Worm (Caenorhabditis elegans) whole organism, L1 larva: ENCODE measurements around the gene ctbp-1.

Experiments
- C16A3.4 ChIP-seq: fragments of 150-350 bp; optimal IDR thresholded peaks from 2 replicates; lab custom pipeline; 2014; ENCODE audit warnings: missing biosample characterization, missing genetic modification characterization
- C34B4.2 ChIP-seq: sonication (generic microtip); optimal IDR thresholded peaks from 2 replicates; lab custom pipeline; 2017; ENCODE audit warnings: mild to moderate bottlenecking, missing genetic modification characterization, missing compliant biosample characterization
- F16B12.6 ChIP-seq: fragments of 150-350 bp; optimal IDR thresholded peaks from 2 replicates; lab custom pipeline; 2014; ENCODE audit warnings: missing biosample characterization, missing genetic modification characterization
- aha-1 ChIP-seq: fragments of 150-350 bp; optimal IDR thresholded peaks from 2 replicates; lab custom pipeline; 2014; ENCODE audit warnings: missing biosample characterization, missing genetic modification characterization
- alr-1 ChIP-seq: fragments of 200-800 bp; sonication (Bioruptor generic); optimal IDR thresholded peaks from 2 replicates; lab custom pipeline; 2018; ENCODE audit warnings: borderline replicate concordance, mild to moderate bottlenecking, missing genetic modification characterization, missing compliant biosample characterization
- aly-2 ChIP-seq: fragments of 150-350 bp; optimal IDR thresholded peaks from 2 replicates; lab custom pipeline; 2014; ENCODE audit warnings: missing biosample characterization, missing genetic modification characterization
- ceh-63 ChIP-seq: fragments of 200-800 bp; sonication (Bioruptor generic); optimal IDR thresholded peaks from 2 replicates; lab custom pipeline; 2018; ENCODE audit warnings: mild to moderate bottlenecking, missing genetic modification characterization, missing compliant biosample characterization
- ceh-8 ChIP-seq: fragments of 200-800 bp; sonication (Bioruptor generic); optimal IDR thresholded peaks from 2 replicates; lab custom pipeline; 2018; ENCODE audit warnings: mild to moderate bottlenecking, missing genetic modification characterization, moderate library complexity, missing compliant biosample characterization
- ceh-90 ChIP-seq: sonication (generic microtip); optimal IDR thresholded peaks from 2 replicates; lab custom pipeline; 2016; ENCODE audit warnings: missing genetic modification characterization, missing compliant biosample characterization
- ces-1 ChIP-seq: fragments of 150-350 bp; optimal IDR thresholded peaks from 2 replicates; lab custom pipeline; 2014; ENCODE audit warnings: missing biosample characterization, missing genetic modification reagents, missing genetic modification characterization
- dpl-1 ChIP-seq, 3 experiments: fragments of 150-350 bp in 2 of 3; sonication (generic microtip) in 1 of 3; optimal IDR thresholded peaks; 2 replicates each; lab custom pipeline; 2014 to 2017; ENCODE audit warnings: missing biosample characterization in 3 of 3, missing genetic modification characterization in 3 of 3, missing genetic modification reagents in 3 of 3
- efl-3 ChIP-seq: fragments of 200-800 bp; sonication (Bioruptor generic); optimal IDR thresholded peaks from 2 replicates; lab custom pipeline; 2018; ENCODE audit warnings: mild to moderate bottlenecking, missing genetic modification characterization, missing compliant biosample characterization
- egl-27 ChIP-seq, 2 experiments: fragments of 150-350 bp in 1 of 2; sonication (generic microtip); optimal IDR thresholded peaks; 3 replicates each; lab custom pipeline; 2017 to 2018; ENCODE audit warnings: missing biosample characterization in 2 of 2, missing genetic modification characterization in 2 of 2, missing genetic modification reagents in 2 of 2
- elt-2 ChIP-seq: sonication (generic microtip); optimal IDR thresholded peaks from 2 replicates; lab custom pipeline; 2016; ENCODE audit warnings: missing genetic modification characterization, mild to moderate bottlenecking, inconsistent platforms, missing compliant biosample characterization, missing genetic modification reagents
- elt-3 ChIP-seq, 6 experiments: fragments of 150-350 bp in 1 of 6; sonication (generic microtip); optimal IDR thresholded peaks; 2 replicates each; lab custom pipeline; 2017 to 2018; ENCODE audit warnings: missing biosample characterization in 6 of 6, missing genetic modification characterization in 6 of 6, inconsistent platforms in 1 of 6
- fkh-10 ChIP-seq: sonication (generic microtip); optimal IDR thresholded peaks from 2 replicates; lab custom pipeline; 2017; ENCODE audit warnings: missing biosample characterization, missing genetic modification reagents, missing genetic modification characterization
- fkh-4 ChIP-seq: sonication (generic microtip); optimal IDR thresholded peaks from 2 replicates; lab custom pipeline; 2016; ENCODE audit warnings: missing compliant biosample characterization, missing genetic modification characterization, borderline replicate concordance
- fkh-8 ChIP-seq: sonication (generic microtip); optimal IDR thresholded peaks from 2 replicates; lab custom pipeline; 2016; ENCODE audit warnings: mild to moderate bottlenecking, missing genetic modification characterization, missing compliant biosample characterization
- fos-1 ChIP-seq: fragments of 150-350 bp; optimal IDR thresholded peaks from 2 replicates; lab custom pipeline; 2014; ENCODE audit warnings: missing biosample characterization, missing genetic modification characterization
- grh-1 ChIP-seq: fragments of 200-800 bp; sonication (Bioruptor generic); IDR thresholded peaks from 2 replicates; pipeline ENCODE4 v1.3.6; 2022; ENCODE audit warnings: missing genetic modification reagents, missing genetic modification characterization, missing compliant biosample characterization
- hlh-4 ChIP-seq: sonication (generic microtip); optimal IDR thresholded peaks from 2 replicates; lab custom pipeline; 2016; ENCODE audit warnings: mild to moderate bottlenecking, missing genetic modification characterization, missing compliant biosample characterization
- hpl-2 ChIP-seq: fragments of 150-350 bp; optimal IDR thresholded peaks from 2 replicates; lab custom pipeline; 2014; ENCODE audit warnings: missing biosample characterization, missing genetic modification reagents, missing genetic modification characterization
- irx-1 ChIP-seq: sonication (generic microtip); optimal IDR thresholded peaks from 2 replicates; lab custom pipeline; 2016; ENCODE audit warnings: missing genetic modification characterization, missing compliant biosample characterization
- lin-13 ChIP-seq: fragments of 150-350 bp; optimal IDR thresholded peaks from 2 replicates; lab custom pipeline; 2014; ENCODE audit warnings: missing biosample characterization, missing genetic modification reagents, missing genetic modification characterization
- lin-14 ChIP-seq: fragments of 200-800 bp; sonication (Bioruptor generic); optimal IDR thresholded peaks from 2 replicates; lab custom pipeline; 2018; ENCODE audit warnings: mild to moderate bottlenecking, missing genetic modification characterization, moderate library complexity, missing compliant biosample characterization
- lin-15B ChIP-seq: fragments of 150-350 bp; sonication (generic microtip); optimal IDR thresholded peaks from 3 replicates; lab custom pipeline; 2014; ENCODE audit warnings: missing biosample characterization, missing genetic modification characterization
- mab-9 ChIP-seq: fragments of 200-800 bp; sonication (Bioruptor generic); IDR thresholded peaks from 2 replicates; pipeline ENCODE4 v1.3.6; 2022; ENCODE audit warnings: missing genetic modification reagents, missing genetic modification characterization, missing compliant biosample characterization
- nhr-20 ChIP-seq: sonication (generic microtip); optimal IDR thresholded peaks from 2 replicates; lab custom pipeline; 2016; ENCODE audit warnings: mild to moderate bottlenecking, missing genetic modification characterization, missing compliant biosample characterization
- nhr-47 ChIP-seq: sonication (generic microtip); optimal IDR thresholded peaks from 2 replicates; lab custom pipeline; 2016; ENCODE audit warnings: mild to moderate bottlenecking, missing genetic modification characterization, moderate library complexity, missing compliant biosample characterization
- nhr-71 ChIP-seq: sonication (generic microtip); optimal IDR thresholded peaks from 2 replicates; lab custom pipeline; 2016; ENCODE audit warnings: mild to moderate bottlenecking, missing genetic modification characterization, moderate library complexity, missing compliant biosample characterization
- nhr-90 ChIP-seq: sonication (generic microtip); optimal IDR thresholded peaks from 2 replicates; lab custom pipeline; 2016; ENCODE audit warnings: mild to moderate bottlenecking, missing genetic modification characterization, missing compliant biosample characterization; ENCODE audit not compliant: poor library complexity
- pag-3 ChIP-seq: sonication (generic microtip); optimal IDR thresholded peaks from 2 replicates; lab custom pipeline; 2017; ENCODE audit warnings: missing genetic modification characterization, mild to moderate bottlenecking, missing compliant biosample characterization, antibody characterized with exemption, borderline replicate concordance; ENCODE audit not compliant: insufficient read depth
- pax-3 ChIP-seq: fragments of 200-800 bp; sonication (Bioruptor generic); optimal IDR thresholded peaks from 2 replicates; lab custom pipeline; 2018; ENCODE audit warnings: mild to moderate bottlenecking, missing genetic modification characterization, moderate library complexity, missing compliant biosample characterization
- rnt-1 ChIP-seq: sonication (generic microtip); optimal IDR thresholded peaks from 2 replicates; lab custom pipeline; 2016; ENCODE audit warnings: mild to moderate bottlenecking, missing genetic modification characterization, moderate library complexity, missing compliant biosample characterization
- skn-1 ChIP-seq: fragments of 150-350 bp; optimal IDR thresholded peaks from 2 replicates; lab custom pipeline; 2014; ENCODE audit warnings: missing biosample characterization, missing genetic modification characterization
- snu-23 ChIP-seq: sonication (generic microtip); optimal IDR thresholded peaks from 2 replicates; lab custom pipeline; 2016; ENCODE audit warnings: missing genetic modification characterization, missing compliant biosample characterization
- sup-37 ChIP-seq: fragments of 200-800 bp; sonication (Bioruptor generic); optimal IDR thresholded peaks from 2 replicates; lab custom pipeline; 2018; ENCODE audit warnings: mild to moderate bottlenecking, missing genetic modification characterization, missing compliant biosample characterization
- swsn-7 ChIP-seq: sonication (generic microtip); optimal IDR thresholded peaks from 2 replicates; lab custom pipeline; 2016; ENCODE audit warnings: missing genetic modification characterization, missing compliant biosample characterization
- tbx-2 ChIP-seq: sonication (generic microtip); optimal IDR thresholded peaks from 2 replicates; lab custom pipeline; 2016; ENCODE audit warnings: missing genetic modification characterization, missing compliant biosample characterization
- tlp-1 ChIP-seq: fragments of 150-350 bp; optimal IDR thresholded peaks from 2 replicates; lab custom pipeline; 2014; ENCODE audit warnings: missing biosample characterization, missing genetic modification characterization
- unc-130 ChIP-seq: fragments of 150-350 bp; optimal IDR thresholded peaks from 2 replicates; lab custom pipeline; 2017; ENCODE audit warnings: missing biosample characterization, missing genetic modification characterization, inconsistent platforms
- xbp-1 ChIP-seq: sonication (generic microtip); optimal IDR thresholded peaks from 2 replicates; lab custom pipeline; 2016; ENCODE audit warnings: missing genetic modification characterization, missing compliant biosample characterization
- zip-4 ChIP-seq: fragments of 200-800 bp; sonication (Bioruptor generic); optimal IDR thresholded peaks from 2 replicates; lab custom pipeline; 2018; ENCODE audit warnings: mild to moderate bottlenecking, missing genetic modification characterization, moderate library complexity, missing compliant biosample characterization
- ztf-11 ChIP-seq, 2 experiments: sonication (generic microtip); optimal IDR thresholded peaks; 2 replicates each; lab custom pipeline; 2016 to 2017; ENCODE audit warnings: missing genetic modification characterization in 2 of 2, missing biosample characterization in 1 of 2, missing compliant biosample characterization in 1 of 2
- ztf-4 ChIP-seq: fragments of 150-350 bp; optimal IDR thresholded peaks from 2 replicates; lab custom pipeline; 2014; ENCODE audit warnings: missing biosample characterization, missing genetic modification characterization

The ctbp-1 gene

ce11 chrX:5834581-5835481, 27.7 kb upstream of the ctbp-1 start, which contains the start of gene F13D11.4 (continued):
- no peak for TF ChIP-seq sup-37
- peak; percentile 14 for TF ChIP-seq snu-23
- no peak for TF ChIP-seq egl-27 (tag; optimal IDR thresholded peaks at IDR 0.05; lab: Kevin White, UChicago)
- no peak for TF ChIP-seq alr-1 (tag; lab: Kevin White, UChicago)
- TF ChIP-seq grh-1 (GFP tag; lab: Robert Waterston, UW), result peak; percentile 43; the same call in 1 of the 2 replicates
- peak; percentile 9 for TF ChIP-seq nhr-20 (tag; lab: Kevin White, UChicago)
- no peak for TF ChIP-seq zip-4 (GFP tag; lab: Kevin White, UChicago)
- TF ChIP-seq rnt-1 (tag; lab: Kevin White, UChicago), result no peak
- TF ChIP-seq aly-2, result no peak
- peak; percentile 86 for TF ChIP-seq elt-2 (tag; lab: Kevin White, UChicago)
- TF ChIP-seq ceh-90 (tag; lab: Kevin White, UChicago), result no peak
- TF ChIP-seq lin-14 (GFP tag; lab: Kevin White, UChicago), result peak; percentile 38
- no peak for TF ChIP-seq tbx-2 (tag; lab: Kevin White, UChicago)
- TF ChIP-seq xbp-1 (tag; lab: Kevin White, UChicago), result no peak

- TF ChIP-seq aha-1, result no peak
- peak; percentile 95 for TF ChIP-seq hlh-4
- TF ChIP-seq, all 84 proteins: peak for 1
Measured at ce11 chrX:5836527-5836926, 26.0 kb upstream of the ctbp-1 start.

ce11 chrX:5837035-5837434, 25.5 kb upstream of the ctbp-1 start:
- TF ChIP-seq alr-1 (tag; lab: Kevin White, UChicago) (no peak), fkh-10 (GFP tag; lab: Kevin White, UChicago) (no peak), ceh-63 (GFP tag; lab: Kevin White, UChicago) (no peak), mab-9 (GFP tag; lab: Robert Waterston, UW) (no peak), fos-1 (no peak), C16A3.4 (tag; lab: Kevin White, UChicago) (no peak), nhr-71 (tag; lab: Kevin White, UChicago) (peak; percentile 79), tlp-1 (tag; lab: Kevin White, UChicago) (no peak), aly-2 (no peak), lin-14 (GFP tag; lab: Kevin White, UChicago) (peak; percentile 86), lin-13 (GFP tag; lab: Kevin White, UChicago) (peak; percentile 18), nhr-90 (tag; lab: Kevin White, UChicago) (no peak), efl-3 (no peak), fkh-4 (tag; lab: Kevin White, UChicago) (no peak), pax-3 (tag; lab: Kevin White, UChicago) (no peak), C34B4.2 (tag; lab: Kevin White, UChicago) (no peak), fkh-8 (tag; lab: Kevin White, UChicago) (no peak), irx-1 (tag; lab: Kevin White, UChicago) (no peak), xbp-1 (tag; lab: Kevin White, UChicago) (no peak), zip-4 (GFP tag; lab: Kevin White, UChicago) (no peak), elt-3 (tag; optimal IDR thresholded peaks at IDR 0.05; lab: Kevin White, UChicago) (peak in 1 of 6 experiments; percentile 64), unc-130 (tag; lab: Kevin White, UChicago) (no peak), ceh-8 (GFP tag; lab: Kevin White, UChicago) (no peak), skn-1 (tag; lab: Kevin White, UChicago) (no peak), grh-1 (GFP tag; lab: Robert Waterston, UW) (no peak), elt-2 (tag; lab: Kevin White, UChicago) (no peak), ces-1 (no peak), swsn-7 (tag; lab: Kevin White, UChicago) (no peak), hpl-2 (GFP tag; lab: Kevin White, UChicago) (no peak), dpl-1 (GFP tag; optimal IDR thresholded peaks at IDR 0.05; lab: Kevin White, UChicago) (no peak), lin-15B (no peak), ztf-4 (peak; percentile 43), egl-27 (tag; optimal IDR thresholded peaks at IDR 0.05; lab: Kevin White, UChicago) (no peak), F16B12.6 (tag; lab: Kevin White, UChicago) (no peak), nhr-47 (tag; lab: Kevin White, UChicago) (no peak), pag-3 (no peak), ztf-11 (tag; optimal IDR thresholded peaks at IDR 0.05; lab: Kevin White, UChicago) (no peak)
